Worm (Caenorhabditis elegans) whole organism, young adult: ENCODE results near the gene ram-5.
A peak's percentile ranks its signal among the peaks of the same experiment; 100 is the strongest.

Experiments used
- B0019.2 ChIP-seq: fragments of 200-800 bp; sonication (Bioruptor generic); conservative IDR thresholded peaks from 2 replicates; pipeline ENCODE4 v1.3.6; 2022; ENCODE audit warnings: missing genetic modification reagents, missing genetic modification characterization, missing compliant biosample characterization
- B0336.3 ChIP-seq: fragments of 200-800 bp; sonication (Bioruptor generic); IDR thresholded peaks from 2 replicates; pipeline ENCODE4 v1.3.6; 2022; ENCODE audit warnings: missing genetic modification characterization, missing compliant biosample characterization
- F10E7.11 ChIP-seq: sonication (generic microtip); optimal IDR thresholded peaks from 2 replicates; lab custom pipeline; 2017; ENCODE audit warnings: mild to moderate bottlenecking, missing genetic modification characterization, moderate library complexity, missing compliant biosample characterization
- F23B12.7 ChIP-seq: sonication (generic microtip); optimal IDR thresholded peaks from 2 replicates; lab custom pipeline; 2017; ENCODE audit warnings: missing genetic modification characterization, mild to moderate bottlenecking, missing compliant biosample characterization, antibody characterized with exemption, moderate library complexity; ENCODE audit not compliant: insufficient read depth
- ZK185.1 ChIP-seq: sonication (generic microtip); optimal IDR thresholded peaks from 2 replicates; lab custom pipeline; 2016; ENCODE audit warnings: mild to moderate bottlenecking, missing genetic modification characterization, missing compliant biosample characterization; ENCODE audit not compliant: poor library complexity, severe bottlenecking
- aptf-2 ChIP-seq: fragments of 200-800 bp; sonication (Bioruptor generic); conservative IDR thresholded peaks from 2 replicates; pipeline ENCODE4 v1.3.6; 2022; ENCODE audit warnings: missing genetic modification reagents, missing genetic modification characterization, missing compliant biosample characterization
- aptf-3 ChIP-seq: fragments of 200-800 bp; sonication (Bioruptor generic); IDR thresholded peaks from 2 replicates; pipeline ENCODE4 v1.3.6; 2022; ENCODE audit warnings: missing genetic modification characterization, missing compliant biosample characterization
- bed-2 ChIP-seq: fragments of 200-800 bp; sonication (Bioruptor generic); IDR thresholded peaks from 2 replicates; pipeline ENCODE4 v1.3.6; 2022; ENCODE audit warnings: missing genetic modification reagents, missing genetic modification characterization, missing compliant biosample characterization
- cebp-1 ChIP-seq, 2 experiments: fragments of 200-800 bp in 1 of 2; sonication (Bioruptor generic) in 1 of 2; sonication (generic microtip) in 1 of 2; IDR thresholded peaks in 1 of 2; optimal IDR thresholded peaks in 1 of 2; 2 replicates each; pipeline versions ENCODE4 v1.3.6 to Lab custom; 2017 to 2022; ENCODE audit warnings: missing compliant biosample characterization in 2 of 2, missing genetic modification characterization in 2 of 2, mild to moderate bottlenecking in 1 of 2, missing genetic modification reagents in 1 of 2, moderate library complexity in 1 of 2
- cebp-2 ChIP-seq: fragments of 200-800 bp; sonication (Bioruptor generic); IDR thresholded peaks from 2 replicates; pipeline ENCODE4 v1.3.6; 2022; ENCODE audit warnings: missing genetic modification characterization, missing compliant biosample characterization
- ceh-100 ChIP-seq: fragments of 200-800 bp; sonication (Bioruptor generic); IDR thresholded peaks from 2 replicates; pipeline ENCODE4 v1.3.6; 2022; ENCODE audit warnings: missing genetic modification reagents, missing genetic modification characterization, missing compliant biosample characterization
- ceh-40 ChIP-seq: fragments of 200-800 bp; sonication (Bioruptor generic); IDR thresholded peaks from 2 replicates; pipeline ENCODE4 v1.3.6; 2022; ENCODE audit warnings: missing genetic modification characterization, missing compliant biosample characterization
- ceh-58 ChIP-seq: fragments of 200-800 bp; sonication (Bioruptor generic); IDR thresholded peaks from 2 replicates; pipeline ENCODE4 v1.3.6; 2022; ENCODE audit warnings: missing genetic modification characterization, missing compliant biosample characterization
- ceh-91 ChIP-seq: fragments of 200-800 bp; sonication (Bioruptor generic); IDR thresholded peaks from 2 replicates; pipeline ENCODE4 v1.3.6; 2022; ENCODE audit warnings: missing genetic modification reagents, missing genetic modification characterization, missing compliant biosample characterization
- chd-7 ChIP-seq: sonication (generic microtip); optimal IDR thresholded peaks from 2 replicates; lab custom pipeline; 2016; ENCODE audit warnings: mild to moderate bottlenecking, missing genetic modification characterization, moderate library complexity, missing compliant biosample characterization
- die-1 ChIP-seq: sonication (generic microtip); optimal IDR thresholded peaks from 2 replicates; lab custom pipeline; 2016; ENCODE audit warnings: missing genotype, mild to moderate bottlenecking, missing genetic modification characterization, missing compliant biosample characterization
- egl-44 ChIP-seq: fragments of 200-800 bp; sonication (Bioruptor generic); IDR thresholded peaks from 2 replicates; pipeline ENCODE4 v1.3.6; 2022; ENCODE audit warnings: missing genetic modification reagents, missing genetic modification characterization, missing compliant biosample characterization
- egrh-3 ChIP-seq: fragments of 200-800 bp; sonication (Bioruptor generic); IDR thresholded peaks from 2 replicates; pipeline ENCODE4 v1.3.6; 2022; ENCODE audit warnings: missing genetic modification reagents, missing genetic modification characterization, missing compliant biosample characterization
- ekl-4 ChIP-seq: fragments of 200-800 bp; sonication (Bioruptor generic); IDR thresholded peaks from 2 replicates; pipeline ENCODE4 v1.3.6; 2022; ENCODE audit warnings: missing genetic modification reagents, missing genetic modification characterization, missing compliant biosample characterization
- fkh-3 ChIP-seq: sonication (generic microtip); optimal IDR thresholded peaks from 2 replicates; lab custom pipeline; 2016; ENCODE audit warnings: mild to moderate bottlenecking, missing genetic modification characterization, missing compliant biosample characterization
- gei-17 ChIP-seq: fragments of 200-800 bp; sonication (Bioruptor generic); optimal IDR thresholded peaks from 2 replicates; lab custom pipeline; 2018; ENCODE audit warnings: mild to moderate bottlenecking, missing genetic modification characterization, missing compliant biosample characterization
- hlh-26 ChIP-seq: fragments of 200-800 bp; sonication (Bioruptor generic); conservative IDR thresholded peaks from 2 replicates; pipeline ENCODE4 v1.3.6; 2022; ENCODE audit warnings: missing genetic modification reagents, missing genetic modification characterization, missing compliant biosample characterization
- hmg-20 ChIP-seq: fragments of 200-800 bp; sonication (Bioruptor generic); IDR thresholded peaks from 2 replicates; pipeline ENCODE4 v1.3.6; 2022; ENCODE audit warnings: missing genetic modification reagents, missing genetic modification characterization, missing compliant biosample characterization
- lin-26 ChIP-seq: fragments of 200-800 bp; sonication (Bioruptor generic); IDR thresholded peaks from 2 replicates; pipeline ENCODE4 v1.3.6; 2022; ENCODE audit warnings: missing genetic modification reagents, missing genetic modification characterization, missing compliant biosample characterization
- lir-1 ChIP-seq: fragments of 200-800 bp; sonication (Bioruptor generic); conservative IDR thresholded peaks from 2 replicates; pipeline ENCODE4 v1.3.6; 2022; ENCODE audit warnings: missing genetic modification reagents, missing genetic modification characterization, missing compliant biosample characterization
- lsl-1 ChIP-seq: fragments of 200-800 bp; sonication (Bioruptor generic); optimal IDR thresholded peaks from 2 replicates; lab custom pipeline; 2018; ENCODE audit warnings: mild to moderate bottlenecking, missing genetic modification characterization, moderate library complexity, missing compliant biosample characterization
- lsy-27 ChIP-seq: sonication (generic microtip); optimal IDR thresholded peaks from 2 replicates; lab custom pipeline; 2017; ENCODE audit warnings: missing genetic modification characterization, mild to moderate bottlenecking, missing compliant biosample characterization, antibody characterized with exemption, missing genotype, borderline replicate concordance; ENCODE audit not compliant: insufficient read depth
- madf-6 ChIP-seq: fragments of 200-800 bp; sonication (Bioruptor generic); IDR thresholded peaks from 2 replicates; pipeline ENCODE4 v1.3.6; 2022; ENCODE audit warnings: missing genetic modification reagents, missing genetic modification characterization, missing compliant biosample characterization
- mes-4 ChIP-seq: sonication (generic microtip); optimal IDR thresholded peaks from 2 replicates; lab custom pipeline; 2016; ENCODE audit warnings: missing genotype, missing genetic modification characterization, missing compliant biosample characterization
- nfyb-1 ChIP-seq: fragments of 200-800 bp; sonication (Bioruptor generic); IDR thresholded peaks from 2 replicates; pipeline ENCODE4 v1.3.6; 2022; ENCODE audit warnings: missing genetic modification reagents, missing genetic modification characterization, missing compliant biosample characterization
- nhr-179 ChIP-seq: sonication (generic microtip); optimal IDR thresholded peaks from 2 replicates; lab custom pipeline; 2016; ENCODE audit warnings: mild to moderate bottlenecking, missing genetic modification characterization, missing compliant biosample characterization
- nhr-80 ChIP-seq: sonication (generic microtip); optimal IDR thresholded peaks from 2 replicates; lab custom pipeline; 2016; ENCODE audit warnings: missing genetic modification characterization, missing compliant biosample characterization
- nhr-90 ChIP-seq: sonication (generic microtip); optimal IDR thresholded peaks from 2 replicates; lab custom pipeline; 2016; ENCODE audit warnings: missing genotype, mild to moderate bottlenecking, missing genetic modification characterization, missing compliant biosample characterization
- pbrm-1 ChIP-seq: fragments of 200-800 bp; sonication (Bioruptor generic); IDR thresholded peaks from 2 replicates; pipeline ENCODE4 v1.3.6; 2022; ENCODE audit warnings: missing genetic modification reagents, missing genetic modification characterization, missing compliant biosample characterization
- pha-4 ChIP-seq: fragments of 150-350 bp; sonication (generic microtip); optimal IDR thresholded peaks from 2 replicates; lab custom pipeline; 2014; ENCODE audit warnings: missing biosample characterization, missing genetic modification reagents, missing genetic modification characterization
- rcor-1 ChIP-seq: fragments of 200-800 bp; sonication (Bioruptor generic); IDR thresholded peaks from 2 replicates; pipeline ENCODE4 v1.3.6; 2022; ENCODE audit warnings: missing genetic modification reagents, missing genetic modification characterization, missing compliant biosample characterization
- rec-8 ChIP-seq, 2 experiments: sonication (generic microtip); optimal IDR thresholded peaks; 2 replicates each; lab custom pipeline; 2016; ENCODE audit warnings: mild to moderate bottlenecking in 2 of 2, missing genetic modification characterization in 2 of 2, missing genetic modification reagents in 2 of 2, missing genotype in 2 of 2, missing biosample characterization in 1 of 2, missing compliant biosample characterization in 1 of 2, moderate library complexity in 1 of 2
- repo-1 ChIP-seq: sonication (generic microtip); optimal IDR thresholded peaks from 2 replicates; lab custom pipeline; 2017; ENCODE audit warnings: mild to moderate bottlenecking, missing genetic modification characterization, missing compliant biosample characterization
- sdz-38 ChIP-seq: sonication (generic microtip); optimal IDR thresholded peaks from 2 replicates; lab custom pipeline; 2016; ENCODE audit warnings: missing genotype, missing genetic modification characterization, missing compliant biosample characterization
- sea-2 ChIP-seq: fragments of 200-800 bp; sonication (Bioruptor generic); IDR thresholded peaks from 2 replicates; pipeline ENCODE4 v1.3.6; 2022; ENCODE audit warnings: missing genetic modification characterization, missing compliant biosample characterization
- snpc-1.1 ChIP-seq: sonication (generic microtip); optimal IDR thresholded peaks from 2 replicates; lab custom pipeline; 2017; ENCODE audit warnings: missing genetic modification characterization, mild to moderate bottlenecking, missing compliant biosample characterization, antibody characterized with exemption, moderate library complexity, missing genotype, missing genetic modification reagents; ENCODE audit not compliant: insufficient read depth
- snpc-3.4 ChIP-seq: sonication (generic microtip); optimal IDR thresholded peaks from 2 replicates; lab custom pipeline; 2017; ENCODE audit warnings: missing genetic modification characterization, mild to moderate bottlenecking, missing compliant biosample characterization, antibody characterized with exemption, moderate library complexity, missing genotype, missing genetic modification reagents
- somi-1 ChIP-seq: fragments of 200-800 bp; sonication (Bioruptor generic); optimal IDR thresholded peaks from 2 replicates; lab custom pipeline; 2018; ENCODE audit warnings: mild to moderate bottlenecking, missing genetic modification characterization, missing compliant biosample characterization
- sptf-2 ChIP-seq: fragments of 200-800 bp; sonication (Bioruptor generic); optimal IDR thresholded peaks from 2 replicates; lab custom pipeline; 2018; ENCODE audit warnings: mild to moderate bottlenecking, missing genetic modification characterization, missing compliant biosample characterization
- tbp1 ChIP-seq: fragments of 200-800 bp; sonication (Bioruptor generic); optimal IDR thresholded peaks from 2 replicates; lab custom pipeline; 2018; ENCODE audit warnings: mild to moderate bottlenecking, missing genetic modification characterization, missing compliant biosample characterization
- ztf-22 ChIP-seq: fragments of 200-800 bp; sonication (Bioruptor generic); optimal IDR thresholded peaks from 2 replicates; lab custom pipeline; 2018; ENCODE audit warnings: mild to moderate bottlenecking, missing genetic modification characterization, moderate library complexity, missing compliant biosample characterization
- ztf-26 ChIP-seq: sonication (generic microtip); optimal IDR thresholded peaks from 2 replicates; lab custom pipeline; 2017; ENCODE audit warnings: missing genetic modification characterization, missing compliant biosample characterization
- ztf-3 ChIP-seq: fragments of 200-800 bp; sonication (Bioruptor generic); optimal IDR thresholded peaks from 2 replicates; lab custom pipeline; 2018; ENCODE audit warnings: mild to moderate bottlenecking, missing genetic modification characterization, missing compliant biosample characterization

ram-5 gene

DNA sequence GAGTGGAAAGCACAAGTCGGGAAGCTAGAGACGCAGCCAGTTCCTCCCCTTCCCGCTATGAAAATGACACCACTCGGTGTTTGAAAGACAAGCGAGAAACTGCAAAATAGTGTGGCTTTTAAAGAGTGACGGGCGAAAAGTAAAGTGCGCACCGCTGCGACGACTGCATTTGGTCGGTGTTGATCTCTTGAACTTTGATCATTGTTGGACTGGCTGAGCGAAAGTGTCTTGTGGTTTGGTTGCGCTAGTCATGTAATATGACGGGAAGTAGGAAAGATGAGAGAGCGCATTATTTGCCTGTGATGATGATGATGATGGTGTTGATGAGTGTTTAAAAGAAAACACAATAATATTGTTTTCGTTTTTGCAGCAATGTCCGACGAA lies 10.3 kb downstream of the ram-5 start (continued):
- TF ChIP-seq hlh-26 (GFP tag; lab: Robert Waterston, UW), result no peak
- peak; percentile 49 for TF ChIP-seq rcor-1 (GFP tag; lab: Robert Waterston, UW)
- peak; percentile 48; the same call in 1 of the 2 replicates for TF ChIP-seq cebp-1 (GFP tag; IDR thresholded peaks at IDR 0.05; lab: Robert Waterston, UW)
- TF ChIP-seq cebp-1 (tag; optimal IDR thresholded peaks at IDR 0.05; lab: Kevin White, UChicago), result peak; percentile 90
- TF ChIP-seq sdz-38 (tag; lab: Kevin White, UChicago), result no peak
- TF ChIP-seq pbrm-1, result 0 out of 2 replicates have a peak, but pooled peaks have one; percentile 66
- TF ChIP-seq tbp1 (GFP tag; lab: Kevin White, UChicago), result peak; percentile 55
- no peak for TF ChIP-seq fkh-3 (tag; lab: Kevin White, UChicago)
- TF ChIP-seq egrh-3, result no peak
- TF ChIP-seq lsl-1, result no peak
- peak; percentile 10 for TF ChIP-seq ztf-3 (GFP tag; lab: Kevin White, UChicago)
- TF ChIP-seq nhr-80 (tag; lab: Kevin White, UChicago), result peak; percentile 99
- TF ChIP-seq chd-7 (tag; lab: Kevin White, UChicago), result peak; percentile 76
- TF ChIP-seq hmg-20 (GFP tag; lab: Robert Waterston, UW), result no peak
- no peak for TF ChIP-seq ceh-58 (GFP tag; lab: Robert Waterston, UW)
- TF ChIP-seq ekl-4 (GFP tag; lab: Robert Waterston, UW), result no peak
- no peak for TF ChIP-seq egl-44 (GFP tag; lab: Robert Waterston, UW)
- TF ChIP-seq ztf-26 (tag; lab: Kevin White, UChicago), result peak; percentile 69
- TF ChIP-seq mes-4 (tag; lab: Kevin White, UChicago), result no peak
- no peak for TF ChIP-seq ceh-40
- TF ChIP-seq ztf-22 (GFP tag; lab: Kevin White, UChicago), result peak; percentile 14
- TF ChIP-seq madf-6 (GFP tag; lab: Robert Waterston, UW), result no peak
- TF ChIP-seq gei-17 (GFP tag; lab: Kevin White, UChicago), result peak; percentile 67
- TF ChIP-seq F10E7.11 (tag; lab: Kevin White, UChicago), result no peak
- peak; percentile 53 for TF ChIP-seq repo-1 (tag; lab: Kevin White, UChicago)
- TF ChIP-seq nhr-179, result no peak
- TF ChIP-seq lir-1, result no peak
- TF ChIP-seq rec-8 (tag; optimal IDR thresholded peaks at IDR 0.05; lab: Kevin White, UChicago), result no peak
- no peak for TF ChIP-seq aptf-3 (GFP tag; lab: Robert Waterston, UW)
- no peak for TF ChIP-seq ceh-100 (GFP tag; lab: Robert Waterston, UW)
- peak; percentile 83 for TF ChIP-seq pha-4
- TF ChIP-seq ZK185.1 (tag; lab: Kevin White, UChicago), result peak; percentile 49
- no peak for TF ChIP-seq ceh-91 (GFP tag; lab: Robert Waterston, UW)
- peak; percentile 68 for TF ChIP-seq die-1
- no peak for TF ChIP-seq aptf-2
- 0 out of 2 replicates have a peak, but pooled peaks have one; percentile 66 for TF ChIP-seq B0336.3 (GFP tag; lab: Robert Waterston, UW)
- TF ChIP-seq cebp-2 (GFP tag; lab: Robert Waterston, UW), result no peak
- peak; percentile 56 for TF ChIP-seq F23B12.7 (tag; lab: Kevin White, UChicago)
- TF ChIP-seq nfyb-1, result peak; percentile 75
- peak; percentile 49 for TF ChIP-seq somi-1 (GFP tag; lab: Kevin White, UChicago)
- no peak for TF ChIP-seq B0019.2 (GFP tag; lab: Robert Waterston, UW)
- TF ChIP-seq snpc-3.4 (tag; lab: Kevin White, UChicago), result no peak
- no peak for TF ChIP-seq snpc-1.1 (tag; lab: Kevin White, UChicago)
- TF ChIP-seq sea-2 (GFP tag; lab: Robert Waterston, UW), result no peak
- peak; percentile 46; the same call in 1 of the 2 replicates for TF ChIP-seq lin-26 (GFP tag; lab: Robert Waterston, UW)
- TF ChIP-seq bed-2 (GFP tag; lab: Robert Waterston, UW), result no peak
- TF ChIP-seq lsy-27 (tag; lab: Kevin White, UChicago), result no peak
- no peak for TF ChIP-seq sptf-2 (GFP tag; lab: Kevin White, UChicago)
- peak; percentile 73 for TF ChIP-seq nhr-90 (tag; lab: Kevin White, UChicago)
